Fruit fly (Drosophila melanogaster) whole organism, adult: ENCODE data around the gene Mekk1.
A peak's percentile ranks its signal among the peaks of the same experiment; 100 is the strongest.

Experiments used
- CG7045 ChIP-seq: fragments of 200-800 bp; sonication (Bioruptor generic); optimal IDR thresholded peaks from 2 replicates; lab custom pipeline; 2017; ENCODE audit warnings: missing biosample characterization, mild to moderate bottlenecking, missing genetic modification characterization
- CG7101 ChIP-seq: fragments of 200-800 bp; sonication (Bioruptor generic); optimal IDR thresholded peaks from 2 replicates; lab custom pipeline; 2018; ENCODE audit warnings: missing biosample characterization, mild to moderate bottlenecking, missing genetic modification characterization, moderate library complexity
- Clk ChIP-seq: fragments of 200-800 bp; sonication (Bioruptor generic); optimal IDR thresholded peaks from 2 replicates; lab custom pipeline; 2017; ENCODE audit warnings: missing biosample characterization, missing genetic modification characterization
- Crg-1 ChIP-seq: fragments of 200-800 bp; sonication (Bioruptor generic); optimal IDR thresholded peaks from 2 replicates; lab custom pipeline; 2016; ENCODE audit warnings: missing biosample characterization, missing genetic modification characterization
- Mnt ChIP-seq: fragments of 200-800 bp; sonication (Bioruptor generic); optimal IDR thresholded peaks from 2 replicates; lab custom pipeline; 2016; ENCODE audit warnings: missing biosample characterization, mild to moderate bottlenecking, missing genetic modification characterization
- bab1 ChIP-seq: fragments of 200-800 bp; sonication (Bioruptor generic); optimal IDR thresholded peaks from 3 replicates; lab custom pipeline; 2019; ENCODE audit warnings: missing biosample characterization, mild to moderate bottlenecking, missing genetic modification characterization, moderate library complexity
- cic ChIP-seq: fragments of 200-800 bp; sonication (Bioruptor generic); optimal IDR thresholded peaks from 2 replicates; lab custom pipeline; 2017; ENCODE audit warnings: missing biosample characterization, mild to moderate bottlenecking, missing genetic modification characterization, moderate library complexity
- kay ChIP-seq: fragments of 200-800 bp; sonication (Bioruptor generic); peaks from one replicate; lab custom pipeline; 2016; ENCODE audit warnings: missing biosample characterization, missing genetic modification characterization, borderline replicate concordance

dm6 chr3R:18719767-18720341 lies 23.5 kb downstream of the Mekk1 start:
- TF ChIP-seq CG7101 (tag; lab: Kevin White, UChicago), result peak; percentile 10
- no peak for TF ChIP-seq Clk (GFP tag; lab: Kevin White, UChicago)
- no peak for TF ChIP-seq cic (GFP tag; lab: Kevin White, UChicago)
- no peak for TF ChIP-seq bab1 (GFP tag; lab: Kevin White, UChicago)
- TF ChIP-seq CG7045 (GFP tag; lab: Kevin White, UChicago), result peak; percentile 26
- no peak for TF ChIP-seq Crg-1
- TF ChIP-seq Mnt (GFP tag; lab: Kevin White, UChicago), result no peak
- no peak for TF ChIP-seq kay (GFP tag; lab: Kevin White, UChicago)
